Worm (Caenorhabditis elegans) whole organism, L2 larva: ENCODE results near the gene F02D10.3.

ENCODE experiments used
- R02D3.7 ChIP-seq: fragments of 150-350 bp; optimal IDR thresholded peaks from 2 replicates; lab custom pipeline; 2014; ENCODE audit warnings: missing biosample characterization, missing genetic modification characterization
- ZK546.5 ChIP-seq: sonication (generic microtip); optimal IDR thresholded peaks from 2 replicates; lab custom pipeline; 2017; ENCODE audit warnings: missing biosample characterization, missing genetic modification characterization
- elt-1 ChIP-seq: fragments of 150-350 bp; optimal IDR thresholded peaks from 2 replicates; lab custom pipeline; 2014; ENCODE audit warnings: missing biosample characterization, missing genetic modification characterization
- fos-1 ChIP-seq: fragments of 150-350 bp; optimal IDR thresholded peaks from 2 replicates; lab custom pipeline; 2014; ENCODE audit warnings: missing biosample characterization, missing genetic modification characterization
- lin-11 ChIP-seq: fragments of 150-350 bp; sonication (generic microtip); optimal IDR thresholded peaks from 2 replicates; lab custom pipeline; 2014; ENCODE audit warnings: missing biosample characterization, missing genetic modification characterization, inconsistent platforms, mixed read lengths
- lsy-2 ChIP-seq, 2 experiments: fragments of 150-350 bp in 1 of 2; sonication (generic microtip) in 1 of 2; optimal IDR thresholded peaks; 2 replicates each; lab custom pipeline; 2014 to 2017; ENCODE audit warnings: missing biosample characterization in 2 of 2, missing genetic modification characterization in 2 of 2
- nhr-11 ChIP-seq: fragments of 150-350 bp; optimal IDR thresholded peaks from 2 replicates; lab custom pipeline; 2014; ENCODE audit warnings: missing biosample characterization, missing genetic modification characterization
- nhr-12 ChIP-seq: fragments of 150-350 bp; optimal IDR thresholded peaks from 2 replicates; lab custom pipeline; 2014; ENCODE audit warnings: missing biosample characterization, missing genetic modification characterization
- nhr-23 ChIP-seq: fragments of 150-350 bp; optimal IDR thresholded peaks from 2 replicates; lab custom pipeline; 2014; ENCODE audit warnings: missing biosample characterization, missing genetic modification reagents, missing genetic modification characterization
- nhr-77 ChIP-seq: fragments of 150-350 bp; optimal IDR thresholded peaks from 2 replicates; lab custom pipeline; 2014; ENCODE audit warnings: missing biosample characterization, missing genetic modification characterization
- skn-1 ChIP-seq: sonication (generic microtip); optimal IDR thresholded peaks from 2 replicates; lab custom pipeline; 2017; ENCODE audit warnings: missing biosample characterization, missing genetic modification characterization
- unc-62 ChIP-seq: fragments of 150-350 bp; optimal IDR thresholded peaks from 2 replicates; lab custom pipeline; 2014; ENCODE audit warnings: missing biosample characterization, missing genetic modification reagents, missing genetic modification characterization
- zag-1 ChIP-seq: fragments of 150-350 bp; optimal IDR thresholded peaks from 2 replicates; lab custom pipeline; 2014; ENCODE audit warnings: missing biosample characterization, missing genetic modification characterization

ce11 chrX:13511796-13512195, 49.4 kb upstream of the F02D10.3 start:
- TF ChIP-seq ZK546.5 (tag; lab: Kevin White, UChicago): no peak
- TF ChIP-seq unc-62 (GFP tag; lab: Kevin White, UChicago): no peak
- no peak for TF ChIP-seq nhr-77 (tag; lab: Kevin White, UChicago)
- no peak for TF ChIP-seq skn-1 (tag; lab: Kevin White, UChicago)
- no peak for TF ChIP-seq nhr-12 (tag; lab: Kevin White, UChicago)
- TF ChIP-seq R02D3.7 (tag; lab: Kevin White, UChicago): no peak
- TF ChIP-seq elt-1 (tag; lab: Kevin White, UChicago): no peak
- peak; percentile 57 for TF ChIP-seq fos-1 (tag; lab: Kevin White, UChicago)
- no peak for TF ChIP-seq nhr-23 (tag; lab: Kevin White, UChicago)
- TF ChIP-seq nhr-11 (tag; lab: Kevin White, UChicago): no peak
- no peak for TF ChIP-seq lin-11
- TF ChIP-seq zag-1: no peak
- peak; percentile 16 to 58 for TF ChIP-seq lsy-2 (tag; optimal IDR thresholded peaks at IDR 0.05; lab: Kevin White, UChicago)
